Worm (Caenorhabditis elegans) whole organism, L2 larva: ENCODE data around the gene Y53F4B.39.

ENCODE experiments used
- F13H6.1 ChIP-seq: sonication (generic microtip); optimal IDR thresholded peaks from 2 replicates; lab custom pipeline; 2016; ENCODE audit warnings: missing genetic modification characterization, missing compliant biosample characterization
- elt-1 ChIP-seq: fragments of 150-350 bp; optimal IDR thresholded peaks from 2 replicates; lab custom pipeline; 2014; ENCODE audit warnings: missing biosample characterization, missing genetic modification characterization
- mbf-1 ChIP-seq: sonication (generic microtip); optimal IDR thresholded peaks from 2 replicates; lab custom pipeline; 2017; ENCODE audit warnings: missing biosample characterization, missing genetic modification characterization
- mdl-1 ChIP-seq, 2 experiments: fragments of 150-350 bp in 1 of 2; sonication (generic microtip) in 1 of 2; optimal IDR thresholded peaks; 2 replicates each; lab custom pipeline; 2017; ENCODE audit warnings: missing biosample characterization in 2 of 2, missing genetic modification characterization in 2 of 2
- nhr-129 ChIP-seq: fragments of 150-350 bp; optimal IDR thresholded peaks from 2 replicates; lab custom pipeline; 2014; ENCODE audit warnings: missing biosample characterization, missing genetic modification characterization
- snpc-4 ChIP-seq: fragments of 150-350 bp; optimal IDR thresholded peaks from 2 replicates; lab custom pipeline; 2014; ENCODE audit warnings: missing biosample characterization, missing genetic modification characterization

- no peak for TF ChIP-seq mdl-1 (tag; optimal IDR thresholded peaks at IDR 0.05; lab: Kevin White, UChicago)
- TF ChIP-seq nhr-129 (tag; lab: Kevin White, UChicago) = peak; percentile 22
- TF ChIP-seq mbf-1 = no peak
- TF ChIP-seq elt-1 (tag; lab: Kevin White, UChicago) = no peak
- TF ChIP-seq snpc-4 = no peak
- TF ChIP-seq F13H6.1 = no peak
Measured at ce11 chrII:15111352-15111751, 1.4 kb downstream of the Y53F4B.39 start.
